Worm (Caenorhabditis elegans): ENCODE results near the gene srv-6.

ce11 chrX:4273614-4274013 is 16.8 kb downstream of the srv-6 start, which contains the start of gene C52B9.10:
- TF ChIP-seq unc-62 (GFP tag; optimal IDR thresholded peaks at IDR 0.05) (no peak), dmd-4 (tag; optimal IDR thresholded peaks at IDR 0.05) (no peak), nhr-11 (tag; optimal IDR thresholded peaks at IDR 0.05) (no peak), ZK546.5 (tag; optimal IDR thresholded peaks at IDR 0.05) (no peak), lsy-2 (tag; optimal IDR thresholded peaks at IDR 0.05) (no peak), fos-1 (tag; optimal IDR thresholded peaks at IDR 0.05) (no peak), gmeb-1 (tag; optimal IDR thresholded peaks at IDR 0.05) (no peak)
